Worm (Caenorhabditis elegans): ENCODE measurements around the gene C03B1.10.

The C03B1.10 gene

DNA sequence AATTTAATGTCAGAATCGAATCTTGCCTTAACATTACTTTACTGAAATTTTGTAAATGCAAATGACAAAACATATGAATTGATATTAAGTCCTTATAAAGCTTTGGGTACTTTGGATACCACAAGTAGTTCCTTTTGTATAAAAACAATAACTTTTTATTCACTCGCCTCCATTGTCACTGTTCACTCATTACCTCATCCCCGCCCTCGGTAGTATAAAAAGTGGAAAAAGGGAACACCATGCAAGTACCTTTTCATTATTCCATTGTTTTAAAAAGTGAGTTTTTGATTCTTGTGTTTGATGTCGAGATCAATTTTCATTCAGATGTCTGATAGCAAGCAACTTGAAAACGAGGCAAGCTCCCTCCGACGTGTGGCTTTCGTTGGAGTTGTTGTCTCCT is 23.7 kb downstream of the C03B1.10 start, which contains the start of gene col-171:
Gene col-171, plus strand, starts transcription at position 301 of the 400 bp plus-strand sequence.
- TF ChIP-seq unc-62 (GFP tag; optimal IDR thresholded peaks at IDR 0.05) (no peak), mab-5 (tag; optimal IDR thresholded peaks at IDR 0.05) (no peak), pha-4 (tag; optimal IDR thresholded peaks at IDR 0.05) (no peak), bed-3 (GFP tag; optimal IDR thresholded peaks at IDR 0.05) (no peak), elt-1 (tag; optimal IDR thresholded peaks at IDR 0.05; ENCODE audit: borderline replicate concordance, insufficient read depth) (no peak), cnd-1 (tag; optimal IDR thresholded peaks at IDR 0.05) (no peak), lsy-2 (tag; optimal IDR thresholded peaks at IDR 0.05) (no peak), nhr-76 (tag; optimal IDR thresholded peaks at IDR 0.05) (no peak), elt-3 (tag; optimal IDR thresholded peaks at IDR 0.05) (no peak), ces-1 (GFP tag; optimal IDR thresholded peaks at IDR 0.05) (no peak), flh-1 (GFP tag; optimal IDR thresholded peaks at IDR 0.05) (no peak), ceh-43 (GFP tag; optimal IDR thresholded peaks at IDR 0.05) (no peak), lin-13 (tag; optimal IDR thresholded peaks at IDR 0.05) (no peak), mls-2 (tag; optimal IDR thresholded peaks at IDR 0.05) (no peak), ceh-39 (tag; optimal IDR thresholded peaks at IDR 0.05) (no peak), snpc-4 (tag; optimal IDR thresholded peaks at IDR 0.05) (no peak), zip-8 (tag; optimal IDR thresholded peaks at IDR 0.05) (no peak), hlh-1 (tag; optimal IDR thresholded peaks at IDR 0.05) (no peak), unc-39 (tag; optimal IDR thresholded peaks at IDR 0.05) (no peak), blmp-1 (tag; optimal IDR thresholded peaks at IDR 0.05) (no peak)

DNA sequence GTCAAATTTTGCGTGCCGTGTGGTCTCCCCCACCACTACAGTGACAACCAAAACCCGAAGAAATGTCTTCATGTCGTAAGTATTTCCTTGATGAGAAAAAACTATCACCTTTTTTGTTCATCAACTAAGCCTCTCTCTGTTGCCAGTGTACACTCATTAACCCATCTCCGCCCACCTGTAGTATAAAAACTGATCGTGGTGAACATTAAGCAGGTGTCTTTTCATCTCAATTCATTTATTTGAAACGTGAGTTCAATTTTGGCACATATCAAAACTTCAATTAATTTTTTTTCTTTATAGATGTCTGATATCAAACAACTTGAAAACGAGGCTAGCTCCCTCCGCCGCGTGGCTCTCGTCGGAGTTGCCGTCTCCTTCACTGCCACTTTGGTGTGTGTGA is 26.3 kb downstream of the C03B1.10 start, which contains the start of gene col-170:
Gene col-170, plus strand, starts transcription at position 301 of the 400 bp plus-strand sequence.
- TF ChIP-seq ces-1 (GFP tag; optimal IDR thresholded peaks at IDR 0.05) (no peak), nhr-12 (tag; optimal IDR thresholded peaks at IDR 0.05) (no peak), mls-2 (tag; optimal IDR thresholded peaks at IDR 0.05) (no peak), elt-1 (tag; optimal IDR thresholded peaks at IDR 0.05; ENCODE audit: borderline replicate concordance, insufficient read depth) (no peak), mab-5 (tag; optimal IDR thresholded peaks at IDR 0.05) (no peak), pha-4 (tag; optimal IDR thresholded peaks at IDR 0.05) (no peak), mep-1 (tag; optimal IDR thresholded peaks at IDR 0.05) (no peak), nhr-28 (tag; optimal IDR thresholded peaks at IDR 0.05) (no peak), ceh-39 (tag; optimal IDR thresholded peaks at IDR 0.05) (no peak), blmp-1 (tag; optimal IDR thresholded peaks at IDR 0.05) (no peak), sptf-1 (tag; optimal IDR thresholded peaks at IDR 0.05) (no peak), unc-120 (tag; optimal IDR thresholded peaks at IDR 0.05; ENCODE audit: poor library complexity, severe bottlenecking) (no peak), nhr-2 (tag; optimal IDR thresholded peaks at IDR 0.05) (no peak), snpc-4 (tag; optimal IDR thresholded peaks at IDR 0.05) (no peak), lin-13 (tag; optimal IDR thresholded peaks at IDR 0.05) (no peak), nhr-76 (tag; optimal IDR thresholded peaks at IDR 0.05) (no peak), lin-32 (GFP tag; optimal IDR thresholded peaks at IDR 0.05) (no peak), zip-8 (tag; optimal IDR thresholded peaks at IDR 0.05) (no peak), ham-2 (GFP tag; optimal IDR thresholded peaks at IDR 0.05) (no peak)

DNA sequence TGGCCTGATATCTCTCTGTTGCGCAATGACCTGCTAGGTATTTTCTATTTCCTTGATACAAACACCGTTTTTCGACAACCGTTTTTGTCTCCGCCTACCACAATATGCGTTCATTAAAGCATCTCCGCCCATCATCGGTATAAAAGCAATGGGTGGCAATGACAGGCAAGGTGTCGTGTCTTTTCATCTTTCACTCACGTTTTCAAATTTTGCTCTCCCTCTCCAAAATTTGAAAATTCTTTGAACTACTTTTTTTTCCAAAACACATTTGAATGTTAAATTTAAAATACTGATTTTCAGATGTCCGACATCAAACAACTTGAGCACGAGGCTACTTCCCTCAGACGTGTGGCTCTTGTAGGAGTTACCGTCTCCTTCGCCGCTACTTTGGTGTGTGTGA is 28.8 kb downstream of the C03B1.10 start, which contains the start of gene col-169:
Gene col-169, plus strand, starts transcription at position 301 of the 400 bp plus-strand sequence.
- TF ChIP-seq ceh-39 (tag; optimal IDR thresholded peaks at IDR 0.05) (no peak), zip-8 (tag; optimal IDR thresholded peaks at IDR 0.05) (peak; percentile 30)

DNA sequence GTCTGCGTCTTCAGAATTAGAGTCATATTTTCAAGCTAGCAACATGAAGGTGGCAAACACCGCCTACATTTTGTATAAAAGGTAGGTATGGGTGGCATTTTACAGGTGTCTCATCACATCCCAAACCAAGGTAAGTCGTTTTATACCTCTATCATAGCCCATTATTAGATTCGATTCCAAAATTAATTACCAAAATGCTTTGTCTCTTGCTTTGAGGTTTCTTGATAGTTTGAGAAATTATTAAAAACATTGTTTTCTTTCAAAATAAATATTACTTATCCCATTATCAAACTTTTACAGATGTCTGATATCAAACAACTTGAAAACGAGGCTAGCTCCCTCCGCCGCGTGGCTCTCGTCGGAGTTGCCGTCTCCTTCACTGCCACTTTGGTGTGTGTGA is 31.6 kb downstream of the C03B1.10 start, which contains the start of gene col-168:
Gene col-168, plus strand, starts transcription at position 301 of the 400 bp plus-strand sequence.
- TF ChIP-seq nhr-2 (tag; optimal IDR thresholded peaks at IDR 0.05) (no peak), unc-39 (tag; optimal IDR thresholded peaks at IDR 0.05) (no peak), lin-32 (GFP tag; optimal IDR thresholded peaks at IDR 0.05) (no peak), M03D4.4 (tag; optimal IDR thresholded peaks at IDR 0.05) (no peak), snpc-4 (tag; optimal IDR thresholded peaks at IDR 0.05) (no peak), tbx-8 (GFP tag; optimal IDR thresholded peaks at IDR 0.05) (no peak), blmp-1 (tag; optimal IDR thresholded peaks at IDR 0.05) (no peak), hlh-1 (tag; optimal IDR thresholded peaks at IDR 0.05) (no peak), lin-13 (tag; optimal IDR thresholded peaks at IDR 0.05) (no peak), ham-2 (GFP tag; optimal IDR thresholded peaks at IDR 0.05) (no peak), unc-120 (tag; optimal IDR thresholded peaks at IDR 0.05; ENCODE audit: poor library complexity, severe bottlenecking) (no peak), ceh-39 (tag; optimal IDR thresholded peaks at IDR 0.05) (no peak), cnd-1 (tag; optimal IDR thresholded peaks at IDR 0.05) (no peak)

DNA sequence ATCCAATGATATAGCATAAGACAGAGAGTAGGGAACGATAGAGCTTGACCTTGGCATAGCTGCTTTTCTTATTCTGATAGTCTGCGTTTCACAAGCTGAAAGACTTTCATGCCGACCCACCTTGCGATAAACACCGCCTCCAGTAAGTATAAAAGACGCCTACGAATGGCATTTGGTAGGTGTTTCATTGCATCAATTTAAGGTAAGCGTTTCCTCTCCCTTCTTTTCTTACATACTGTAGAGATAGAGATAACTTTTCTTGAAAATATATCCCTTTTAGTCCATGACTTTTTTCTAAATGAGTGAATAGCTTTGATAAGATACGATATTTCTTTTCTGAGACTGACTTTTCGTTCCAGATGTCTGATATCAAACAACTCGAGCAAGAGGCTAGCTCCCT is 34.5 kb downstream of the C03B1.10 start, which contains the start of gene col-167:
Gene col-167, plus strand, starts transcription at position 360 of the 400 bp plus-strand sequence.
- TF ChIP-seq sem-2 (GFP tag; optimal IDR thresholded peaks at IDR 0.05) (no peak), cnd-1 (tag; optimal IDR thresholded peaks at IDR 0.05) (no peak), elt-1 (tag; optimal IDR thresholded peaks at IDR 0.05; ENCODE audit: borderline replicate concordance, insufficient read depth) (no peak), hlh-1 (tag; optimal IDR thresholded peaks at IDR 0.05) (no peak), ham-2 (GFP tag; optimal IDR thresholded peaks at IDR 0.05) (no peak), pha-4 (tag; optimal IDR thresholded peaks at IDR 0.05) (no peak), unc-120 (tag; optimal IDR thresholded peaks at IDR 0.05; ENCODE audit: poor library complexity, severe bottlenecking) (no peak), ceh-43 (GFP tag; optimal IDR thresholded peaks at IDR 0.05) (no peak), mls-2 (tag; optimal IDR thresholded peaks at IDR 0.05) (no peak), nhr-237 (tag; optimal IDR thresholded peaks at IDR 0.05) (no peak), blmp-1 (tag; optimal IDR thresholded peaks at IDR 0.05) (no peak), unc-39 (tag; optimal IDR thresholded peaks at IDR 0.05) (no peak), mab-5 (tag; optimal IDR thresholded peaks at IDR 0.05) (no peak), M03D4.4 (tag; optimal IDR thresholded peaks at IDR 0.05) (no peak), nhr-28 (tag; optimal IDR thresholded peaks at IDR 0.05) (no peak), nhr-2 (tag; optimal IDR thresholded peaks at IDR 0.05) (no peak), elt-3 (tag; optimal IDR thresholded peaks at IDR 0.05) (no peak), unc-62 (GFP tag; optimal IDR thresholded peaks at IDR 0.05) (no peak), ceh-39 (tag; optimal IDR thresholded peaks at IDR 0.05) (no peak)
